Worm (Caenorhabditis elegans): ENCODE results near the gene hdl-1.

Gene hdl-1

ce11 chrIV:11961485-11962255, 12.1 kb upstream of the hdl-1 start, which contains the start of gene ZK829.7 (continued):
- TF ChIP-seq nhr-80 (tag; optimal IDR thresholded peaks at IDR 0.05) (peak; percentile 5), lin-26 (GFP tag; IDR thresholded peaks at IDR 0.05) (no peak), lin-54 (GFP tag; optimal IDR thresholded peaks at IDR 0.05) (peak; percentile 96), nfya-1 (tag; optimal IDR thresholded peaks at IDR 0.05; ENCODE audit: borderline replicate concordance, insufficient read depth) (no peak), unc-130 (GFP tag; optimal IDR thresholded peaks at IDR 0.05) (no peak), dox-1 (GFP tag; IDR thresholded peaks at IDR 0.05) (peak; percentile 66; the same call in 1 of the 2 replicates), tbp1 (GFP tag; optimal IDR thresholded peaks at IDR 0.05) (peak; percentile 39), athp-1 (tag; optimal IDR thresholded peaks at IDR 0.05) (peak; percentile 0), gei-17 (GFP tag; optimal IDR thresholded peaks at IDR 0.05) (no peak), unc-62 (GFP tag; optimal IDR thresholded peaks at IDR 0.05) (no peak), hlh-12 (tag; optimal IDR thresholded peaks at IDR 0.05) (no peak), Y53G8AR.9 (GFP tag; conservative IDR thresholded peaks at IDR 0.05) (0 out of 2 replicates have a peak, but pooled peaks have one; percentile 21), Y53F4B.3 (GFP tag; IDR thresholded peaks at IDR 0.05) (no peak), mes-4 (tag; optimal IDR thresholded peaks at IDR 0.05) (no peak), snpc-1.3 (tag; optimal IDR thresholded peaks at IDR 0.05; ENCODE audit: insufficient read depth) (peak; percentile 53), efl-1 (GFP tag; optimal IDR thresholded peaks at IDR 0.05) (peak; percentile 82), zfh-2 (GFP tag; conservative IDR thresholded peaks at IDR 0.05) (no peak), hmg-20 (GFP tag; IDR thresholded peaks at IDR 0.05) (no peak), ceh-100 (GFP tag; IDR thresholded peaks at IDR 0.05) (peak; percentile 38; the same call in 1 of the 2 replicates), F33H1.4 (GFP tag; IDR thresholded peaks at IDR 0.05) (peak; percentile 67), cebp-2 (GFP tag; IDR thresholded peaks at IDR 0.05) (no peak), fkh-3 (tag; optimal IDR thresholded peaks at IDR 0.05) (no peak), lag-1 (GFP tag; IDR thresholded peaks at IDR 0.05) (no peak), let-607 (tag; optimal IDR thresholded peaks at IDR 0.05) (no peak), repo-1 (tag; optimal IDR thresholded peaks at IDR 0.05) (peak; percentile 12), attf-3 (GFP tag; conservative IDR thresholded peaks at IDR 0.05) (peak; percentile 54; the same call in 1 of the 2 replicates), nhr-179 (tag; optimal IDR thresholded peaks at IDR 0.05) (no peak), ets-4 (GFP tag; optimal IDR thresholded peaks at IDR 0.05) (no peak), dpl-1 (GFP tag; optimal IDR thresholded peaks at IDR 0.05) (peak; percentile 81), hlh-26 (GFP tag; conservative IDR thresholded peaks at IDR 0.05) (no peak), T07F8.4 (tag; optimal IDR thresholded peaks at IDR 0.05) (no peak), madf-6 (GFP tag; IDR thresholded peaks at IDR 0.05) (peak; percentile 83), B0261.1 (tag; optimal IDR thresholded peaks at IDR 0.05) (no peak), T26A5.8 (tag; optimal IDR thresholded peaks at IDR 0.05) (no peak), atf-7 (tag; optimal IDR thresholded peaks at IDR 0.05) (no peak), rcor-1 (GFP tag; IDR thresholded peaks at IDR 0.05) (peak; percentile 50), ztf-25 (GFP tag; IDR thresholded peaks at IDR 0.05) (no peak), C06A6.2 (GFP tag; conservative IDR thresholded peaks at IDR 0.05) (peak; percentile 31; the same call in 1 of the 2 replicates), Y56A3A.18 (GFP tag; IDR thresholded peaks at IDR 0.05) (0 out of 2 replicates have a peak, but pooled peaks have one; percentile 57), ztf-6 (GFP tag; IDR thresholded peaks at IDR 0.05) (no peak), aptf-3 (GFP tag; IDR thresholded peaks at IDR 0.05) (no peak), lin-40 (tag; optimal IDR thresholded peaks at IDR 0.05) (peak; percentile 73), chd-7 (tag; optimal IDR thresholded peaks at IDR 0.05) (no peak), lin-35 (GFP tag; optimal IDR thresholded peaks at IDR 0.05) (peak; percentile 47 to 87 (median 50)), somi-1 (GFP tag; optimal IDR thresholded peaks at IDR 0.05) (no peak), pbrm-1 (GFP tag; IDR thresholded peaks at IDR 0.05) (peak; percentile 63; the same call in 1 of the 2 replicates), nfya-2 (GFP tag; IDR thresholded peaks at IDR 0.05) (no peak), lsl-1 (GFP tag; optimal IDR thresholded peaks at IDR 0.05) (peak; percentile 55)

Measured in whole organism, young adult.